Worm (Caenorhabditis elegans) whole organism, mixed stage, embryonic: ENCODE results near the gene ppt-1.

Source experiments
- ceh-39 ChIP-seq: fragments of 150-350 bp; optimal IDR thresholded peaks from 2 replicates; lab custom pipeline; 2014; ENCODE audit warnings: missing biosample characterization, missing genetic modification characterization
- flh-1 ChIP-seq: fragments of 200-800 bp; sonication (Bioruptor generic); optimal IDR thresholded peaks from 2 replicates; lab custom pipeline; 2018; ENCODE audit warnings: mild to moderate bottlenecking, missing genetic modification characterization, moderate library complexity, missing compliant biosample characterization

- TF ChIP-seq flh-1 (GFP tag; lab: Kevin White, UChicago): no peak
- no peak for TF ChIP-seq ceh-39 (tag; lab: Kevin White, UChicago)
Measured at ce11 chrV:6590283-6590682, 35.9 kb downstream of the ppt-1 start, which contains the start of gene ZK1055.2.
